Fruit fly (Drosophila melanogaster): ENCODE measurements around the gene CG18661.

Gene CG18661

dm6 chr2L:9013968-9014367 is 16.6 kb downstream of the CG18661 start, which contains the start of gene Rcd-1r:
Rcd-1r (minus strand) TSS chr2L:9014068.
- TF ChIP-seq CTCF (optimal IDR thresholded peaks at IDR 0.05): no peak
- no peak for TF ChIP-seq CG8478 (optimal IDR thresholded peaks at IDR 0.05)

- no peak for TF ChIP-seq CTCF (optimal IDR thresholded peaks at IDR 0.05)
- TF ChIP-seq CG8478 (optimal IDR thresholded peaks at IDR 0.05): no peak
Measured at dm6 chr2L:9019438-9019837, 22.0 kb downstream of the CG18661 start.

- TF ChIP-seq CG8478 (optimal IDR thresholded peaks at IDR 0.05) (no peak), CTCF (optimal IDR thresholded peaks at IDR 0.05) (no peak)
Measured at dm6 chr2L:9026157-9026556, 28.8 kb downstream of the CG18661 start.

dm6 chr2L:9031736-9032135 is 34.3 kb downstream of the CG18661 start, which contains the start of gene CG9582:
CG9582 (minus strand) TSS chr2L:9031836.
- TF ChIP-seq CG8478 (optimal IDR thresholded peaks at IDR 0.05) (no peak), CTCF (optimal IDR thresholded peaks at IDR 0.05) (no peak)
